Fruit fly (Drosophila melanogaster) whole organism, embryonic: ENCODE results near the gene geko.

ENCODE experiments used
- CG13123 ChIP-seq: fragments of 200-800 bp; sonication (Bioruptor generic); optimal IDR thresholded peaks from 2 replicates; lab custom pipeline; 2016; ENCODE audit warnings: missing biosample characterization, missing genetic modification characterization
- CG17829 ChIP-seq: fragments of 200-800 bp; optimal IDR thresholded peaks from 2 replicates; lab custom pipeline; 2019; ENCODE audit warnings: missing biosample characterization, mild to moderate bottlenecking, missing genetic modification characterization, moderate library complexity
- HLH4C ChIP-seq: fragments of 200-800 bp; sonication (Bioruptor generic); IDR thresholded peaks from 3 replicates; pipeline ENCODE4 v1.3.6; 2022; ENCODE audit warnings: missing biosample characterization, missing genetic modification characterization; ENCODE audit not compliant: partially characterized antibody
- Max ChIP-seq: fragments of 200-800 bp; sonication (Bioruptor generic); optimal IDR thresholded peaks from 2 replicates; lab custom pipeline; 2016; ENCODE audit warnings: missing biosample characterization, mild to moderate bottlenecking, missing genetic modification characterization
- Ravus ChIP-seq: fragments of 200-800 bp; sonication (Bioruptor generic); IDR thresholded peaks from 2 replicates; pipeline ENCODE4 v1.3.6; 2022; ENCODE audit warnings: missing biosample characterization, missing genetic modification characterization
- da ChIP-seq: fragments of 200-800 bp; sonication (Bioruptor generic); optimal IDR thresholded peaks from 2 replicates; lab custom pipeline; 2016; ENCODE audit warnings: missing biosample characterization, missing genetic modification characterization
- dati ChIP-seq: fragments of 200-800 bp; sonication (Bioruptor generic); IDR thresholded peaks from 2 replicates; pipeline ENCODE4 v1.3.6; 2022; ENCODE audit warnings: missing biosample characterization, missing genetic modification characterization
- kay ChIP-seq: fragments of 200-800 bp; sonication (Bioruptor generic); optimal IDR thresholded peaks from 2 replicates; lab custom pipeline; 2016; ENCODE audit warnings: missing biosample characterization, missing genetic modification characterization
- ken ChIP-seq: fragments of 200-800 bp; sonication (Bioruptor generic); IDR thresholded peaks from 3 replicates; pipeline ENCODE4 v1.3.6; 2022; ENCODE audit warnings: missing biosample characterization, missing genetic modification characterization
- tna ChIP-seq: fragments of 200-800 bp; sonication (Bioruptor generic); IDR thresholded peaks from 2 replicates; pipeline ENCODE4 v1.3.6; 2022; ENCODE audit warnings: missing biosample characterization, missing genetic modification characterization; ENCODE audit not compliant: partially characterized antibody

DNA sequence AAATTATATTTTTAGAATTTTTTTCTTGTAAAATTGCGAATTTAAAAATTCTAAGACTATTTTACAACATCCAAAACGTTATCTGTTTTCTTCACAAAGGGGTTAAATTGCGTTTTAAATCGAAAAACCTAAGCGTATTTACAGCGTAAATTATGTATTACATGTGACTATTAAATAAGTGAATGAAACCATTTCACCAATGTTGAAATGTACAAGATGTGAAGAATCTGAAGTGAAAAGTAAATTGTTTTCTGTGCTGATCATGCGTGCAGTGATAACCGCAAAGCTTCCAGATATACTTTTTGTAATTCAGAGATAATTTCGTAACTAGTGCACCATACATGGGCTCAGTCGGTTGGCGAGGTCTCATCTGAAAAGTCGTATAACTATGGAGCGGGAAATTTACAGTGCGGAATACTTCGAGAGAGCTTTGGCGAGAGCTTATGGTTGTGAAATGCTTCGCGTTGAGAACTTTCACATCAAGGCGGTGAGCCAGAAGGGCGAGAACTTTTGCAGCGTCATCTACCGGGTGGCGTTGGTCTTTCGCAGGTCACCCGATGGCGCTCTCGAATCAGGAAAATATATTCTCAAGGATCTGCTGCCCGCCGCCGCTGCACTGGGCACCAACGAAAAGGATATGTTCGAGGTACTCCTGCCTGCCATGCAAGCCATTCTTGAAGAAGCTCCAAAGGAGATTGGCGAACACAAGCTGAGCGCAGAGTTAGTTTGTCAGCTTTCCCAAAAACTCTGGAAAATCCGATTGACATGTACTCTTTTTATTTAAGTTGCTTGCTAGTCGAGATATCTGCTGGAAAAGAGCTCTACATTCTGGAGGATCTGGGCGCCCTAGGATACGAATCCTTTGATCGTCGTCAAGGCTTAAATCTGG lies 24.9 kb upstream of the geko start:
- TF ChIP-seq CG17829 (tag; lab: Kevin White, UChicago) (peak; percentile 13), Ravus (GFP tag; lab: Robert Waterston, UW) (no peak), da (no peak), HLH4C (GFP tag; lab: Robert Waterston, UW) (peak; percentile 15; the same call in 1 of the 3 replicates), CG13123 (GFP tag; lab: Kevin White, UChicago) (no peak), tna (GFP tag; lab: Robert Waterston, UW) (peak; percentile 42; the same call in 1 of the 2 replicates), kay (GFP tag; lab: Kevin White, UChicago) (no peak), Max (GFP tag; lab: Kevin White, UChicago) (no peak), ken (GFP tag; lab: Robert Waterston, UW) (0 out of 3 replicates have a peak, but pooled peaks have one; percentile 15), dati (GFP tag; lab: Robert Waterston, UW) (no peak)
